Worm (Caenorhabditis elegans) whole organism, L3 larva: ENCODE measurements around the gene egg-1.

Experiments used
- R02D3.7 ChIP-seq: fragments of 150-350 bp; optimal IDR thresholded peaks from 2 replicates; lab custom pipeline; 2014; ENCODE audit warnings: missing biosample characterization, missing genetic modification characterization
- nhr-23 ChIP-seq: fragments of 150-350 bp; optimal IDR thresholded peaks from 2 replicates; lab custom pipeline; 2014; ENCODE audit warnings: missing biosample characterization, missing genetic modification reagents, missing genetic modification characterization

- no peak for TF ChIP-seq R02D3.7 (tag; lab: Kevin White, UChicago)
- no peak for TF ChIP-seq nhr-23 (tag; lab: Kevin White, UChicago)
Observed at ce11 chrIII:5769726-5770235, 41.8 kb downstream of the egg-1 start, which contains the start of gene cutl-23.
